Fruit fly (Drosophila melanogaster): ENCODE results near the gene CG7083.

The CG7083 gene

DNA sequence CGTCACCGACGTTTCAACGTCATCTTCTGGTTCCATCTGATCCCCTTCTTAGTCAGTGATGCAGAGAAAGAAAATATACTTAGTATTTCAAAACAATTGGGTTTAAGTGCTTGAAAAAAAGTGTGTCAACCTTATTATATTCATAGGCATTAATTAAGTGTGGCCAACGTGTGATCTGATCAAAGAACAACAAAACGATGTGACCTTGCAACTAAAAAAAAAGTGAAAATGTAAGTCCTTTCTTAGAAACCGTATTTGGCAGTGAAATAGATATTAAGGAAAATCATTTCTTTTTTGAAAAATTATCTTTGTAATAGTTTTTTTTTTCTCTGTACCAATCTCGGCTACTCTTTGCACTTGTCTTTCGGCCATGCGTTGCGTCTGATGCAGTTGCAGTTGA lies 44.5 kb downstream of the CG7083 start:
- peak; percentile 63; the same call in 1 of the 2 replicates for TF ChIP-seq CG12605 (GFP tag; IDR thresholded peaks at IDR 0.05)
- TF ChIP-seq CG17806 (tag; optimal IDR thresholded peaks at IDR 0.05) = peak; percentile 79
- TF ChIP-seq CG8301 (tag; optimal IDR thresholded peaks at IDR 0.05) = peak; percentile 91
- no peak for TF ChIP-seq CG10348 (GFP tag; IDR thresholded peaks at IDR 0.05)
- TF ChIP-seq gl (tag; optimal IDR thresholded peaks at IDR 0.05) = peak; percentile 44
- no peak for TF ChIP-seq rn (GFP tag; IDR thresholded peaks at IDR 0.05)
- peak; percentile 93 for TF ChIP-seq CG14655 (GFP tag; optimal IDR thresholded peaks at IDR 0.05)
- peak; percentile 54 for TF ChIP-seq CG13204 (GFP tag; optimal IDR thresholded peaks at IDR 0.05)
- TF ChIP-seq CG4496 (GFP tag; IDR thresholded peaks at IDR 0.05) = peak; percentile 41; the same call in 2 of the 3 replicates
- TF ChIP-seq Snoo (tag; optimal IDR thresholded peaks at IDR 0.05) = peak; percentile 67
- peak; percentile 79 for TF ChIP-seq fd96Ca (GFP tag; IDR thresholded peaks at IDR 0.05)
- TF ChIP-seq Pif1A (GFP tag; optimal IDR thresholded peaks at IDR 0.05) = peak; percentile 86
- peak; percentile 85 for TF ChIP-seq Pif1B (GFP tag; optimal IDR thresholded peaks at IDR 0.05)
- TF ChIP-seq CG8159 (tag; optimal IDR thresholded peaks at IDR 0.05) = peak; percentile 90
- TF ChIP-seq CG34367 (tag; optimal IDR thresholded peaks at IDR 0.05) = peak; percentile 81
- TF ChIP-seq D1 (tag; optimal IDR thresholded peaks at IDR 0.05) = peak; percentile 69
- peak; percentile 64 for TF ChIP-seq Ets98B (GFP tag; IDR thresholded peaks at IDR 0.05)
- TF ChIP-seq CG15710 (tag; optimal IDR thresholded peaks at IDR 0.05) = peak; percentile 86
- TF ChIP-seq CG32121 (GFP tag; IDR thresholded peaks at IDR 0.05) = peak; percentile 13; the same call in 1 of the 2 replicates
- peak; percentile 86 for TF ChIP-seq CG9948 (tag; optimal IDR thresholded peaks at IDR 0.05)
- no peak for TF ChIP-seq EcR (GFP tag; optimal IDR thresholded peaks at IDR 0.05)

DNA sequence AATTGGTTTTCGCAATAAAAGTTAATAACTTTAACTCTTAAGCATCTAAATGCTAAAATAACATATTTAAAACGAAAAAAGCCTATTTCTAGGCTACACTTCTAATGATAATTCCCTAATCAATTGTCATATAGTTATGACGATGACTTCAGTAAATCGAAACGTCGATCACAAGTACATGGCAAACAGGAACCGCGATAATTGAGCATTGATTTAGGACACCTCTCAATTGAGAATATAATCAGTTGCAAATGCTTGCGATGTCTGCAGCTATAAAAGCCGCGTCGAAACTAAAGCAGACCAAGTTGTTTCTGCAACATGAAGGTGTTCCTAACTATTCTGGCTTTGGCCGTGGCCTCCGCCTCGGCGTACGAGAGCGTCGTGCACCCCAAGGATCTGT lies 50.7 kb downstream of the CG7083 start, which contains the start of gene Jon66Ci:
TSS of gene Jon66Ci (plus strand) at position 301 of the 400 bp plus-strand sequence.
- TF ChIP-seq CG32121 (GFP tag; IDR thresholded peaks at IDR 0.05) (no peak), CG14655 (GFP tag; optimal IDR thresholded peaks at IDR 0.05) (no peak), CG8301 (tag; optimal IDR thresholded peaks at IDR 0.05) (no peak), EcR (GFP tag; optimal IDR thresholded peaks at IDR 0.05) (no peak), Pif1A (GFP tag; optimal IDR thresholded peaks at IDR 0.05) (no peak), CG12605 (GFP tag; IDR thresholded peaks at IDR 0.05) (no peak), D1 (tag; optimal IDR thresholded peaks at IDR 0.05) (no peak), gl (tag; optimal IDR thresholded peaks at IDR 0.05) (no peak), CG4496 (GFP tag; IDR thresholded peaks at IDR 0.05) (no peak), Ets98B (GFP tag; IDR thresholded peaks at IDR 0.05) (no peak)

All from whole organism, pupa.